Fruit fly (Drosophila melanogaster): ENCODE data around the gene chico.

chico gene

dm6 chr2L:10198911-10199310 lies 48.0 kb downstream of the chico start, which contains the start of gene Sur:
TSS of gene Sur (minus strand) at chr2L:10199117.
- no peak for TF ChIP-seq Hr83 (GFP tag; optimal IDR thresholded peaks at IDR 0.05; ENCODE audit: poor library complexity, severe bottlenecking)
- no peak for TF ChIP-seq sv (GFP tag; optimal IDR thresholded peaks at IDR 0.05)
- TF ChIP-seq Dfd (GFP tag; optimal IDR thresholded peaks at IDR 0.05), result no peak
- TF ChIP-seq fru (GFP tag; optimal IDR thresholded peaks at IDR 0.05), result no peak
- no peak for TF ChIP-seq OdsH (GFP tag; optimal IDR thresholded peaks at IDR 0.05)
